Fruit fly (Drosophila melanogaster): ENCODE results near the gene CG4022.

The CG4022 gene

dm6 chr3L:9422636-9423419, 12.2 kb upstream of the CG4022 start, which contains the start of gene aay (continued):
- TF ChIP-seq cas (GFP tag; IDR thresholded peaks at IDR 0.05) (peak; percentile 93), gt (GFP tag; IDR thresholded peaks at IDR 0.05) (peak; percentile 96), CG10209 (GFP tag; optimal IDR thresholded peaks at IDR 0.05) (peak; percentile 99), CG10274 (GFP tag; optimal IDR thresholded peaks at IDR 0.05) (peak; percentile 92), Doc2 (GFP tag; IDR thresholded peaks at IDR 0.05) (peak; percentile 94), slp2 (GFP tag; optimal IDR thresholded peaks at IDR 0.05) (peak; percentile 98), ken (GFP tag; IDR thresholded peaks at IDR 0.05) (peak; percentile 97), D19B (GFP tag; optimal IDR thresholded peaks at IDR 0.05) (peak; percentile 92), tin (GFP tag; optimal IDR thresholded peaks at IDR 0.05) (peak; percentile 98), CG11398 (GFP tag; optimal IDR thresholded peaks at IDR 0.05) (peak; percentile 95), CG7556 (GFP tag; optimal IDR thresholded peaks at IDR 0.05) (peak; percentile 99), Aef1 (GFP tag; IDR thresholded peaks at IDR 0.05) (peak; percentile 98), zen (tag; optimal IDR thresholded peaks at IDR 0.05) (peak; percentile 99), wdn (GFP tag; IDR thresholded peaks at IDR 0.05) (peak; percentile 95), HLHmδ (GFP tag; optimal IDR thresholded peaks at IDR 0.05) (no peak), BEAF-32 (GFP tag; optimal IDR thresholded peaks at IDR 0.05) (peak; percentile 22), CG12391 (tag; optimal IDR thresholded peaks at IDR 0.05) (peak; percentile 100), Hsf (GFP tag; optimal IDR thresholded peaks at IDR 0.05) (peak; percentile 99), CG4854 (GFP tag; optimal IDR thresholded peaks at IDR 0.05) (peak; percentile 99), CG16779 (GFP tag; IDR thresholded peaks at IDR 0.05) (peak; percentile 97), Fer2 (tag; optimal IDR thresholded peaks at IDR 0.05) (peak; percentile 96), CG18476 (GFP tag; optimal IDR thresholded peaks at IDR 0.05) (peak; percentile 99), CG18599 (GFP tag; optimal IDR thresholded peaks at IDR 0.05) (peak; percentile 99), Gug (GFP tag; IDR thresholded peaks at IDR 0.05) (peak; percentile 97), p53 (GFP tag; optimal IDR thresholded peaks at IDR 0.05) (peak; percentile 47), CG4328 (GFP tag; optimal IDR thresholded peaks at IDR 0.05) (peak; percentile 97), CG32767 (GFP tag; IDR thresholded peaks at IDR 0.05) (peak; percentile 96), HHEX (GFP tag; optimal IDR thresholded peaks at IDR 0.05) (peak; percentile 98), aop (GFP tag; IDR thresholded peaks at IDR 0.05) (peak; percentile 84), Xbp1 (GFP tag; optimal IDR thresholded peaks at IDR 0.05) (peak; percentile 99), CG17612 (GFP tag; IDR thresholded peaks at IDR 0.05) (peak; percentile 95), Nf-YB (GFP tag; optimal IDR thresholded peaks at IDR 0.05) (peak; percentile 92), Dref (GFP tag; IDR thresholded peaks at IDR 0.05) (peak; percentile 40), tll (GFP tag; optimal IDR thresholded peaks at IDR 0.05) (peak; percentile 19 to 83), lbe (GFP tag; optimal IDR thresholded peaks at IDR 0.05) (peak; percentile 97), CG9215 (GFP tag; IDR thresholded peaks at IDR 0.05) (peak; percentile 94), Hr39 (optimal IDR thresholded peaks at IDR 0.05) (no peak), HLH3B (GFP tag; IDR thresholded peaks at IDR 0.05) (peak; percentile 98), ro (GFP tag; IDR thresholded peaks at IDR 0.05) (peak; percentile 96), CG17912 (GFP tag; optimal IDR thresholded peaks at IDR 0.05) (peak; percentile 79), CG2712 (tag; optimal IDR thresholded peaks at IDR 0.05) (peak; percentile 100), cad (GFP tag; optimal IDR thresholded peaks at IDR 0.05) (no peak), PHDP (tag; optimal IDR thresholded peaks at IDR 0.05) (peak; percentile 99), CG4617 (GFP tag; optimal IDR thresholded peaks at IDR 0.05; ENCODE audit: borderline replicate concordance) (peak; percentile 98), CG34422 (GFP tag; IDR thresholded peaks at IDR 0.05) (peak; percentile 98), Xrp1 (GFP tag; IDR thresholded peaks at IDR 0.05) (peak; percentile 99), Dad (GFP tag; optimal IDR thresholded peaks at IDR 0.05) (peak; percentile 98), lola (GFP tag; optimal IDR thresholded peaks at IDR 0.05) (peak in 1 of 3 experiments; percentile 99), CG3407 (GFP tag; optimal IDR thresholded peaks at IDR 0.05) (peak; percentile 98)

Data from whole organism, embryonic.